Worm (Caenorhabditis elegans) whole organism, L2 larva: ENCODE results near the gene rap-2.

Source experiments
- F13H6.1 ChIP-seq: sonication (generic microtip); optimal IDR thresholded peaks from 2 replicates; lab custom pipeline; 2016; ENCODE audit warnings: missing genetic modification characterization, missing compliant biosample characterization
- R02D3.7 ChIP-seq: fragments of 150-350 bp; optimal IDR thresholded peaks from 2 replicates; lab custom pipeline; 2014; ENCODE audit warnings: missing biosample characterization, missing genetic modification characterization
- Y55F3AM.14 ChIP-seq: fragments of 200-800 bp; sonication (Bioruptor generic); optimal IDR thresholded peaks from 2 replicates; lab custom pipeline; 2018; ENCODE audit warnings: mild to moderate bottlenecking, missing genetic modification characterization, missing compliant biosample characterization
- alr-1 ChIP-seq: fragments of 150-350 bp; optimal IDR thresholded peaks from 2 replicates; lab custom pipeline; 2014; ENCODE audit warnings: missing biosample characterization, missing genetic modification characterization
- ama-1 ChIP-seq: fragments of 150-350 bp; optimal IDR thresholded peaks from 2 replicates; lab custom pipeline; 2018; ENCODE audit warnings: inconsistent platforms
- blmp-1 ChIP-seq: sonication (generic microtip); optimal IDR thresholded peaks from 2 replicates; lab custom pipeline; 2017; ENCODE audit warnings: missing genetic modification characterization, mild to moderate bottlenecking, missing compliant biosample characterization, antibody characterized with exemption, moderate library complexity; ENCODE audit not compliant: insufficient read depth
- ceh-16 ChIP-seq: fragments of 150-350 bp; optimal IDR thresholded peaks from 2 replicates; lab custom pipeline; 2014; ENCODE audit warnings: missing biosample characterization, missing genetic modification characterization
- dmd-4 ChIP-seq: sonication (generic microtip); optimal IDR thresholded peaks from 2 replicates; lab custom pipeline; 2017; ENCODE audit warnings: missing biosample characterization, missing genetic modification characterization
- egl-27 ChIP-seq: sonication (generic microtip); optimal IDR thresholded peaks from 3 replicates; lab custom pipeline; 2017; ENCODE audit warnings: missing biosample characterization, missing genetic modification reagents, missing genetic modification characterization
- elt-3 ChIP-seq: sonication (generic microtip); optimal IDR thresholded peaks from 2 replicates; lab custom pipeline; 2017; ENCODE audit warnings: missing biosample characterization, missing genetic modification characterization
- fos-1 ChIP-seq: fragments of 150-350 bp; optimal IDR thresholded peaks from 2 replicates; lab custom pipeline; 2014; ENCODE audit warnings: missing biosample characterization, missing genetic modification characterization
- gmeb-1 ChIP-seq: fragments of 150-350 bp; optimal IDR thresholded peaks from 2 replicates; lab custom pipeline; 2014; ENCODE audit warnings: missing biosample characterization, missing genetic modification characterization
- lin-11 ChIP-seq: fragments of 150-350 bp; sonication (generic microtip); optimal IDR thresholded peaks from 2 replicates; lab custom pipeline; 2014; ENCODE audit warnings: missing biosample characterization, missing genetic modification characterization, inconsistent platforms, mixed read lengths
- lin-13 ChIP-seq: fragments of 150-350 bp; optimal IDR thresholded peaks from 2 replicates; lab custom pipeline; 2014; ENCODE audit warnings: missing biosample characterization, missing genetic modification reagents, missing genetic modification characterization
- lin-39 ChIP-seq: fragments of 150-350 bp; optimal IDR thresholded peaks from 2 replicates; lab custom pipeline; 2014; ENCODE audit warnings: missing biosample characterization, missing genetic modification reagents, missing genetic modification characterization
- lsy-2 ChIP-seq, 2 experiments: fragments of 150-350 bp in 1 of 2; sonication (generic microtip) in 1 of 2; optimal IDR thresholded peaks; 2 replicates each; lab custom pipeline; 2014 to 2017; ENCODE audit warnings: missing biosample characterization in 2 of 2, missing genetic modification characterization in 2 of 2
- mbf-1 ChIP-seq: sonication (generic microtip); optimal IDR thresholded peaks from 2 replicates; lab custom pipeline; 2017; ENCODE audit warnings: missing biosample characterization, missing genetic modification characterization
- nhr-12 ChIP-seq: fragments of 150-350 bp; optimal IDR thresholded peaks from 2 replicates; lab custom pipeline; 2014; ENCODE audit warnings: missing biosample characterization, missing genetic modification characterization
- nhr-129 ChIP-seq: fragments of 150-350 bp; optimal IDR thresholded peaks from 2 replicates; lab custom pipeline; 2014; ENCODE audit warnings: missing biosample characterization, missing genetic modification characterization
- nhr-21 ChIP-seq: fragments of 150-350 bp; optimal IDR thresholded peaks from 2 replicates; lab custom pipeline; 2014; ENCODE audit warnings: missing biosample characterization, missing genetic modification characterization
- nhr-25 ChIP-seq: fragments of 150-350 bp; sonication (generic microtip); optimal IDR thresholded peaks from 3 replicates; lab custom pipeline; 2014; ENCODE audit warnings: missing biosample characterization, missing genetic modification characterization
- nhr-6 ChIP-seq: fragments of 150-350 bp; optimal IDR thresholded peaks from 2 replicates; lab custom pipeline; 2014; ENCODE audit warnings: missing biosample characterization, missing genetic modification characterization
- nhr-77 ChIP-seq: fragments of 150-350 bp; optimal IDR thresholded peaks from 2 replicates; lab custom pipeline; 2014; ENCODE audit warnings: missing biosample characterization, missing genetic modification characterization
- sem-4 ChIP-seq: fragments of 150-350 bp; optimal IDR thresholded peaks from 2 replicates; lab custom pipeline; 2014; ENCODE audit warnings: missing biosample characterization, missing genetic modification reagents, missing genetic modification characterization
- skn-1 ChIP-seq: sonication (generic microtip); optimal IDR thresholded peaks from 2 replicates; lab custom pipeline; 2017; ENCODE audit warnings: missing biosample characterization, missing genetic modification characterization
- sma-3 ChIP-seq: sonication (generic microtip); optimal IDR thresholded peaks from 2 replicates; lab custom pipeline; 2016; ENCODE audit warnings: missing genetic modification reagents, missing genetic modification characterization, missing compliant biosample characterization
- sma-9 ChIP-seq, 2 experiments: fragments of 150-350 bp in 1 of 2; sonication (generic microtip) in 1 of 2; optimal IDR thresholded peaks; 2 replicates each; lab custom pipeline; 2014 to 2016; ENCODE audit warnings: missing genetic modification characterization in 2 of 2, mild to moderate bottlenecking in 1 of 2, missing biosample characterization in 1 of 2, missing compliant biosample characterization in 1 of 2, missing genetic modification reagents in 1 of 2, moderate library complexity in 1 of 2
- snpc-4 ChIP-seq: fragments of 150-350 bp; optimal IDR thresholded peaks from 2 replicates; lab custom pipeline; 2014; ENCODE audit warnings: missing biosample characterization, missing genetic modification characterization
- unc-39 ChIP-seq: fragments of 150-350 bp; optimal IDR thresholded peaks from 2 replicates; lab custom pipeline; 2014; ENCODE audit warnings: missing biosample characterization, missing genetic modification characterization
- unc-55 ChIP-seq: fragments of 150-350 bp; sonication (generic microtip); optimal IDR thresholded peaks from 3 replicates; lab custom pipeline; 2014; ENCODE audit warnings: missing biosample characterization, missing genetic modification reagents, missing genetic modification characterization
- zag-1 ChIP-seq: fragments of 150-350 bp; optimal IDR thresholded peaks from 2 replicates; lab custom pipeline; 2014; ENCODE audit warnings: missing biosample characterization, missing genetic modification characterization
- ztf-1 ChIP-seq: fragments of 200-800 bp; sonication (Bioruptor generic); conservative IDR thresholded peaks from 2 replicates; pipeline ENCODE4 v1.3.6; 2022; ENCODE audit warnings: missing genetic modification characterization, missing compliant biosample characterization
- ztf-11 ChIP-seq: sonication (generic microtip); optimal IDR thresholded peaks from 2 replicates; lab custom pipeline; 2017; ENCODE audit warnings: missing biosample characterization, missing genetic modification characterization
- ztf-4 ChIP-seq: fragments of 150-350 bp; optimal IDR thresholded peaks from 2 replicates; lab custom pipeline; 2014; ENCODE audit warnings: missing biosample characterization, missing genetic modification characterization

Gene rap-2

DNA sequence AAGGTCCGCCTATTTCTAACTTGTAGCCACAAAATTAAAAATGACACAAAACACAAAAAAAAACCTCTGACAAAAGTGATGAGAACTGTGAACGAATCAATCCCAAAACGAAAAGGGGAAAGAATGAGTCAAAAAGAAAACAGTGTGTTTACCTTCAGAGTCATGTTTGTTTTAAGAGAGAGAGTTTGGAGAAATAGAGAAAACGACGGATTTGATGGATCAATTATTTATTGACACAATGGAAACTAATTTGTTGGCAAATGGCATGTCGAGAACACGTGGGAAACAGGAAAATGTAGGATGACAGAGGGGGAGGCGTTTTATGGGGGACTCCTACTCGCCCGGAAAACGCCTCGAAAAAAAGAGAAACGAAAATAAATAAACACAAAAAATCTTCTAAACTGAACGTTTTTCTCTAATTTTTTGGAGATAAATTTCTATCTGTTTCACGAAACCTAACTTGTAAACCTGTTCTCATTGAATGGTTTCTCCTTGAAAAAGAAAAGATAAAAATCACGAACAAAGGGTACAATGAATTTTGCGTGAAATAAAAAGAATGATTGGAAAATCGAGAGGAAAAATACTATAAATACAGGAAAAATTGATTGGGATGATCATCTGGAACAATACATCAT, 47.0 kb downstream of the rap-2 start:
- TF ChIP-seq F13H6.1 (tag; lab: Kevin White, UChicago) (peak; percentile 4), nhr-129 (tag; lab: Kevin White, UChicago) (peak; percentile 31), zag-1 (tag; lab: Kevin White, UChicago) (no peak), gmeb-1 (no peak), skn-1 (tag; lab: Kevin White, UChicago) (no peak)

DNA sequence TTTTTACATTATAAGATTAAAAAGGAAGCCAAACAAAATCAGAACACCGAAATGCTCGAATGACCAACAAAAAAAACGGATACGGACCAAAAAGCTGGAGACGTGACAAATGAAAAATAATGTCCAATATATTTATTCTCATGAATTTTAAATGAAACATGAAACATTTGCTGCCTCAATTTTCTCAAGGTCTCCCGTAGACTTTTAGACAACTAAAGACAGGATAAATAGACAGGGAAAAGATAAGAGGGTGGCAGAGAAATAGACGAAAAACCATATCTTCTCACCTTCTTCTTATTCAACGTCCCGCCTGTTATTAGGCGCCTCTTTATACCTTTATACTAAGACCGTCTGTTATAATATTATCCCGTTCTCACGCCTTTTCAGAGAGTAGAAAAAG, 48.1 kb downstream of the rap-2 start:
- peak; percentile 33 for TF ChIP-seq sma-9 (GFP tag; optimal IDR thresholded peaks at IDR 0.05; lab: Kevin White, UChicago)
- TF ChIP-seq sma-9 (tag; optimal IDR thresholded peaks at IDR 0.05; lab: Kevin White, UChicago): no peak
- no peak for TF ChIP-seq lin-39 (tag; lab: Kevin White, UChicago)

DNA sequence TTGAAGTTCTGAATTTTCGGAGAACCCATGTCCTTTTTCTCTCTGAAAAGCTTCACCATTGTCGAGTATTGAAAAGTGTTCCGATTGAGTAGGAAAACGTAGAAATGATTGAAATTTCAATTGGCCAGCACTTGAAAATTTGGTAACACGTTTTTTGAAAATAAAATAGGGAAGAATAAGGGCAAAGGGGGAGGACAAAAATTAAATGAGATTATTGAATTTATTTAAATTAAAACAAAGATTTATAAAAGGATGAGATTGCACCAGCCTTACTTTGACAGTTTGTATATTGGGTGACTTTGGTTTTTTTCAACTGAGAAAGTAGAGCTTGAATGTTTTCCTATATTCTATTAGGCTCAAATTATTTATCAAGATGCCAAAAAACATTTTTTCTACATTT, 49.7 kb downstream of the rap-2 start, which contains the start of gene obr-2:
Gene obr-2 (minus strand): TSS at position 101 of the 400 bp plus-strand sequence.
- no peak for TF ChIP-seq unc-39 (tag; lab: Kevin White, UChicago)
- no peak for TF ChIP-seq ztf-11 (tag; lab: Kevin White, UChicago)
- no peak for TF ChIP-seq sma-3 (GFP tag; lab: Kevin White, UChicago)
- TF ChIP-seq skn-1 (tag; lab: Kevin White, UChicago): no peak
- TF ChIP-seq alr-1 (tag; lab: Kevin White, UChicago): no peak
- no peak for TF ChIP-seq nhr-21 (tag; lab: Kevin White, UChicago)
- TF ChIP-seq ztf-1 (GFP tag; lab: Robert Waterston, UW): no peak
- no peak for TF ChIP-seq nhr-77 (tag; lab: Kevin White, UChicago)

DNA sequence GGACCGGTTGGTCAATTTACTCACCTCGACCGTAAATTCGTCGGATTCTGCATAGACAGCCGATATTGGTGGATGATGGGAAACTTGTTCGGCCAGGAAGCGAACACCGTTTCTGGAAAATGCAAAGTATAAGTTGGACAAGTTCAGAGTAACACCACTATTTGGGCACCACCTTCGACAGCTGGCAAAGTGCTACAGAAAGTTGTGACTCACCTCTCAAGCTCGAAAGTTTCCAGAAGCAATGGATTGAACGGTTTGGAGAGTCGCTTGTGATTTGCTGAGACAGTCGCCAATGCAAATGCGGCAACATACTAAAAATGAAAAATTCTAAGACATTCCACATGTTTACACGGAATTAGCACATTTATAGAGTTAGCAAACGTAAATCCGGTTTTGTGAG, 50.6 kb downstream of the rap-2 start:
- no peak for TF ChIP-seq lin-13 (GFP tag; lab: Kevin White, UChicago)
- TF ChIP-seq nhr-12 (tag; lab: Kevin White, UChicago): no peak
- no peak for TF ChIP-seq alr-1 (tag; lab: Kevin White, UChicago)
- no peak for TF ChIP-seq gmeb-1
- no peak for TF ChIP-seq R02D3.7 (tag; lab: Kevin White, UChicago)
- no peak for TF ChIP-seq sem-4 (tag; lab: Kevin White, UChicago)
- TF ChIP-seq ama-1: no peak
- no peak for TF ChIP-seq fos-1 (tag; lab: Kevin White, UChicago)
- no peak for TF ChIP-seq lin-39 (tag; lab: Kevin White, UChicago)
- TF ChIP-seq snpc-4 (tag; lab: Kevin White, UChicago): no peak
- no peak for TF ChIP-seq elt-3 (tag; lab: Kevin White, UChicago)
- TF ChIP-seq mbf-1 (tag; lab: Kevin White, UChicago): no peak
- no peak for TF ChIP-seq Y55F3AM.14 (GFP tag; lab: Kevin White, UChicago)
- no peak for TF ChIP-seq nhr-21 (tag; lab: Kevin White, UChicago)
- TF ChIP-seq ceh-16 (tag; lab: Kevin White, UChicago): no peak
- no peak for TF ChIP-seq skn-1 (tag; lab: Kevin White, UChicago)
- no peak for TF ChIP-seq nhr-6
- TF ChIP-seq dmd-4: no peak
- TF ChIP-seq, all 48 proteins: peak for 0

DNA sequence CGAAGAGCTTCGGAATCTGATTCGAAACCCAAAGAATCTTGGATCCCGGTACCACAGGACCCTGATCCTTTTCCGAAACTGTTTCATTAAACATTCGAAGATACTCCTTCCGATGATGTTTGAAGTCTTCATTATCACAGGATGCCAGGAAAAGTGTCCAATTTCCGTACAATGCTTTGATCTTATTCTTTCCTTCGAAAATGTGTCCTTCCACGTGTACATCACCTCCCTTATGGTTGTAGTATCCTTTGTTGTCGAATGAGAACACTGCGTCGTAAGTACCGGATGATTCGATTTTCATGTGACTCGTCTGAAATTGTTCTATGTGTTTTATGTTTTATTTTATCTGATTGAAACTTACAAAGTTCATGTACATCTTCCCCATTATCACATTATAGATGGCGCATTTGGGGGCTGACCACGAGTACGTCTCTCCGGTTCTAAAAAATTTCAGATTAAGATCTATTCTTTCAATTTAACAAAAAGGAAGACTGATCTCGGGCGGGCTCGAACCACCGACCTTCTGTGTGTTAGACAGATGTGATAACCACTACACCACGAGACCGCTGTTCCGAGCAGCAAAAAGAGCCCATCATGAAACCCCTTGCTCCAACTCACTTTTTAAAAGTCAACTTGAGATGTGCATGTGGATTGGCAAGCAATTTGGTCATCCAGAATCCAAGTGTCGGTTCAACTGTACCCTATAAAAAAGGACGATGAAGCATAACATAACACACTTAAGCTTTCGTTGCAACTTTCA, 51.2 kb downstream of the rap-2 start:
- TF ChIP-seq nhr-25 (tag; lab: Kevin White, UChicago): peak; percentile 18
- peak; percentile 6 for TF ChIP-seq blmp-1 (tag; lab: Kevin White, UChicago)
- TF ChIP-seq lsy-2 (tag; optimal IDR thresholded peaks at IDR 0.05; lab: Kevin White, UChicago): no peak
- no peak for TF ChIP-seq snpc-4 (tag; lab: Kevin White, UChicago)
- peak; percentile 8 for TF ChIP-seq ama-1
- no peak for TF ChIP-seq zag-1 (tag; lab: Kevin White, UChicago)
- TF ChIP-seq lin-11 (tag; lab: Kevin White, UChicago): peak; percentile 7
- TF ChIP-seq nhr-129 (tag; lab: Kevin White, UChicago): peak; percentile 50
- TF ChIP-seq ztf-4: no peak
- TF ChIP-seq sma-9 (GFP tag; optimal IDR thresholded peaks at IDR 0.05; lab: Kevin White, UChicago): peak; percentile 27
- TF ChIP-seq sma-9 (tag; optimal IDR thresholded peaks at IDR 0.05; lab: Kevin White, UChicago): no peak
- TF ChIP-seq F13H6.1 (tag; lab: Kevin White, UChicago): peak; percentile 24
- peak; percentile 8 for TF ChIP-seq unc-55
- TF ChIP-seq egl-27: no peak
